Fruit fly (Drosophila melanogaster) S2 (cell line): ENCODE data around the gene Samuel.

Source experiments
- CG8478 ChIP-seq: fragments of >200 bp; optimal IDR thresholded peaks from 2 replicates; lab custom pipeline; 2018
- CTCF ChIP-seq, 2 experiments: fragments of >200 bp; optimal IDR thresholded peaks; 2 replicates each; lab custom pipeline; 2018

DNA sequence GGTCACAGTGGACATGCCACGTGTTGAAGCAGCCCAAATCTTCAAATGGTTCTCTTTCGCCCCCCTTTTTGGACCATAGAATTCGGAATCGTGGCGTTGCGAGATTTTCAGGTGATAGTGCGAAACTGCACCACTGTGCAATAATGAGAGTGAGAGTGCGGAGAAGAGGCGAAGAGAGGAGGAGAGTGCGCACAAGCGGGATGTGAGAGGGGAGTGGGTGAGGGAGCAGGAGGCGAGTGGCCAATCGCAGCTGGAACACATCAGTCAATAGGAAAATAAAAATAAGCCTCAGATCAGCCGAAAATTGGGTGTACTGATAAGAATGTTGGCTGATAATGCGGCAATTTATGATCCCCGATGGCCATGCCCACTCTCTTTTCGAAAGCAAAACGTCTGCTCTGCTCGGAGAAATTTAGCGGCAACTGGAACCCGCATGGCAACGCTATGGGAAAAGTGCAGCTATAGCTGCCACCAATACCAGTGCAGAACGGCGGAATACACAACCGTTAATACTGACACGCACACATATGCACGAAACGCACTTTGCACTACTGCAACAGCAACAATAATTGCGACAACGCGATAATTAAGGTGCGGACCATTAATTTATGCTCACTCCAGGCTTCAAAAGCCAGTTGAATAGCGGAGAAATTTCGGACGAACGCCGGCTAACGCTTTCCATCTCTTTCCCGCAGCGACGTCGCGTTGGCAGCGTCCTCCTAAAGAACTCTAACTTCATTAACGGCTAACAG, 99.4 kb downstream of the Samuel start:
- no peak for TF ChIP-seq CG8478 (lab: Kevin White, UChicago)
- no peak for TF ChIP-seq CTCF (optimal IDR thresholded peaks at IDR 0.05; lab: Kevin White, UChicago)
